Worm (Caenorhabditis elegans) whole organism, midembryonic: ENCODE data around the gene dab-1.

Experiments
- T22C8.4 ChIP-seq: fragments of 200-800 bp; sonication (Bioruptor generic); IDR thresholded peaks from 2 replicates; pipeline ENCODE4 v1.3.6; 2022; ENCODE audit warnings: missing genetic modification characterization, missing compliant biosample characterization
- cog-1 ChIP-seq: sonication (generic microtip); optimal IDR thresholded peaks from 2 replicates; lab custom pipeline; 2016; ENCODE audit warnings: missing genetic modification characterization, missing compliant biosample characterization
- flt-1 ChIP-seq: fragments of 200-800 bp; sonication (Bioruptor generic); IDR thresholded peaks from 2 replicates; pipeline ENCODE4 v1.3.6; 2022; ENCODE audit warnings: missing genetic modification characterization, missing compliant biosample characterization
- tab-1 ChIP-seq: fragments of 200-800 bp; sonication (Bioruptor generic); IDR thresholded peaks from 2 replicates; pipeline ENCODE4 v1.3.6; 2022; ENCODE audit warnings: missing genetic modification characterization, missing compliant biosample characterization

DNA sequence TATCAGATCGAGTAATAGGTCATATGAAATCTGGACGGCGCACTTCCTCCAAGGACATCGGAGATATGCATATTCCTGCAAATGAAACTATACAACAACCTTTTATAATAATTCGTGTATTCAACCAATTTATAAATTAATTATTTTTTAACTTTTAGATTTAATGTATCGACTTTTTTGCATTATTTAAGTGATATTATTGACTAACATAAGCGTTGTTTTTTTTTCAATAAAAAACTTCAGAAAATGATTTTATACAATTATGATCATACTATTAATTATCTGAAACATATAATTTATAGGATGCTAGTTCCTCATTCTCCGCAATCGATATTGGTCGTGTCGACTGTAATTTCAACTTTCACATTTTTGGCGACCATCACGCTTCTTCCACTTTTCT, 18.1 kb upstream of the dab-1 start, which contains the start of gene col-76:
- TF ChIP-seq T22C8.4 (GFP tag; lab: Robert Waterston, UW) (no peak), tab-1 (GFP tag; lab: Robert Waterston, UW) (no peak), cog-1 (no peak), flt-1 (GFP tag; lab: Robert Waterston, UW) (no peak)
